Worm (Caenorhabditis elegans): ENCODE data around the gene B0554.4.

DNA sequence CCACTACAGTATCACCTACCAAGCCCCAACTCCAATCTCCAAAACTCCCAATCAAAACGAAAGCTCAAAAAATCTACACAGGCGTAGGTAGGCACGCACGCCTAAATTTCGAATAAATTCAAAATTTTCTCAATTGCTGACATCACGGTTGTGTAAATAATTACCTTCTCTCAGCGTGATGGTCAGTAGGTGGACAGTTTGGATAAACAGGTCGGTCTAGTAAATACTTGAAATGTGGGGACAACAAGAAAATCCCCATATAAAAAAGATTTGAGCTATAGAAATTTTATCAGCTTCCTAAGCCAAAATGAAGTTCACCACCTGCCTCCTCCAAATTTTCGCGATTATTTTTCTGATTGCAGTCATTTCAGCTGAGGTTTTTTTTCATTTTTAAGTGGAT, 9.2 kb downstream of the B0554.4 start, which contains the start of gene B0554.1:
- no peak for TF ChIP-seq pha-4 (tag; optimal IDR thresholded peaks at IDR 0.05)
- no peak for TF ChIP-seq nhr-12 (tag; optimal IDR thresholded peaks at IDR 0.05)
- no peak for TF ChIP-seq nhr-237 (tag; optimal IDR thresholded peaks at IDR 0.05)
- no peak for TF ChIP-seq ham-2 (GFP tag; optimal IDR thresholded peaks at IDR 0.05)

Data from whole organism, mixed stage, embryonic.